Worm (Caenorhabditis elegans): ENCODE results near the gene srw-122.

DNA sequence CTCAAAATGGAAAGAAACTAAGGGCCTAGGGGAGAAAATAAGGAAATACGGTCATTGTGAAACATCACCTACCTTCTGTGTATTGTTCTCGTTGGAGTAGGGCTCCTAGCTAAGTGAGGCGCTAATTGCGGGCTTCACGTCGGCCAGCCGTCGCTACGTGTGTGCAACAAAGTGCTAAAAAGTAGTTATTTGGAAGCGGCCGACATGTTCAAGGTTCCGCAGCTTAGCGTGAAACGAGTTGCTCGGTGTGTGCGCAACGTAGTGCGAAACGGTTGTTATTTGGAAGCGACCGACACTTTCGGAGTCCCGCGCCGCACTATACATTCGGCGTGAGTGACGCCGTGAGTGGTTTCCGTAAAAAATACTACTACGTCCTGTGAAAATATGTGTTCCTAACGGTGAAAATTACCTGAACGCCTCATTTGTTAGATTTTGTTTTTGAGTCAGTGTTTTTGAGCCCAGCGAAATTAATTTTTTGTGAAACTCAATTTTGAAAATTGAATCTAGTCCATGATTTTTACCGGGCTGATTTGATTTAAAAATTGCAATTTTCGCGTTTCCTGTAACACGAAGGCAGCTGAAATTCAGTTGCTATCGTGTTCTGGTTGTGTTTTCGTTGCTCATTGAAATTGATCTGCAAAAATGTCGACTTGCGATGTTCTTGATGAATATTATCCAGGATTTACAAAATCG, 19.5 kb upstream of the srw-122 start, which contains the start of gene srw-129:
- TF ChIP-seq ceh-82 (tag; optimal IDR thresholded peaks at IDR 0.05): no peak
- no peak for TF ChIP-seq nhr-28 (tag; optimal IDR thresholded peaks at IDR 0.05)
- TF ChIP-seq ceh-90 (tag; optimal IDR thresholded peaks at IDR 0.05): no peak
- TF ChIP-seq nhr-77 (tag; optimal IDR thresholded peaks at IDR 0.05): no peak
- TF ChIP-seq nhr-19 (GFP tag; conservative IDR thresholded peaks at IDR 0.05): no peak
- TF ChIP-seq grh-1 (GFP tag; IDR thresholded peaks at IDR 0.05): no peak
- no peak for TF ChIP-seq lin-15B (tag; optimal IDR thresholded peaks at IDR 0.05)
- TF ChIP-seq jun-1 (tag; optimal IDR thresholded peaks at IDR 0.05): no peak
- no peak for TF ChIP-seq skn-1 (tag; optimal IDR thresholded peaks at IDR 0.05)

Data from whole organism, L1 larva.